Worm (Caenorhabditis elegans): ENCODE results near the gene atln-1.

The atln-1 gene

ce11 chrIV:2751568-2751967 is 36.9 kb upstream of the atln-1 start, which contains the start of gene Y54G2A.41:
Gene Y54G2A.41 (plus strand): TSS chrIV:2751868.
- no peak for TF ChIP-seq ceh-45 (GFP tag; IDR thresholded peaks at IDR 0.05)
- no peak for TF ChIP-seq sox-2 (GFP tag; IDR thresholded peaks at IDR 0.05)

DNA sequence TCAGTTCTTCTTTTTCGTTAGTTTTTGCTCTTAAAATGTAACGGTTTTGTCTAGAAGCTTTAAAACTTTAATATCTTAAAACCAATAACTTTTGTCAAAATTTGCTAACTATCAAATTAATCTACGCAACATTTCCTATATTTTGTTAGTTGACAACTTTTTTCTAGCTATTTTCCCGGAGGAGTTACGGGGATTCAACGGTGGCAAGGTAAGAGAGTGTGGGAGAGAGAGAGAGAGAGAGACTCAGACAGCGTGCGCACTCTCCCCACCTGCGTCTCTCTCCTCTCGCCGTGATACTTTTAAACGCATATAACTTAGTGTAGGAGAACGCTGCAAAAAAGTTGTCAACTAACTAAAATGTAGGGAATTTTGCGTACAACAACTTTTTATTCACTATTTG is 34.9 kb upstream of the atln-1 start:
- TF ChIP-seq ztf-16 (tag; optimal IDR thresholded peaks at IDR 0.05) (no peak), ceh-2 (tag; optimal IDR thresholded peaks at IDR 0.05) (no peak), npax-4 (tag; optimal IDR thresholded peaks at IDR 0.05) (no peak), pqm-1 (tag; optimal IDR thresholded peaks at IDR 0.05) (no peak), ceh-48 (tag; optimal IDR thresholded peaks at IDR 0.05) (no peak), ceh-30 (tag; optimal IDR thresholded peaks at IDR 0.05) (no peak), pag-3 (tag; optimal IDR thresholded peaks at IDR 0.05; ENCODE audit: borderline replicate concordance) (no peak)

ce11 chrIV:2758079-2758478 is 30.4 kb upstream of the atln-1 start:
- TF ChIP-seq pag-3 (tag; optimal IDR thresholded peaks at IDR 0.05; ENCODE audit: borderline replicate concordance) (no peak), unc-3 (GFP tag; conservative IDR thresholded peaks at IDR 0.05) (no peak), unc-3 (tag; optimal IDR thresholded peaks at IDR 0.05) (no peak), dve-1 (tag; optimal IDR thresholded peaks at IDR 0.05) (no peak), ahr-1 (tag; optimal IDR thresholded peaks at IDR 0.05) (no peak), pax-1 (tag; optimal IDR thresholded peaks at IDR 0.05) (no peak), unc-42 (tag; optimal IDR thresholded peaks at IDR 0.05) (no peak), nhr-11 (tag; optimal IDR thresholded peaks at IDR 0.05) (no peak), ref-2 (tag; optimal IDR thresholded peaks at IDR 0.05) (no peak), ceh-22 (tag; optimal IDR thresholded peaks at IDR 0.05) (no peak), Y22D7AL.16 (tag; optimal IDR thresholded peaks at IDR 0.05) (no peak), C38D4.7 (GFP tag; optimal IDR thresholded peaks at IDR 0.05) (no peak), C08G9.2 (tag; optimal IDR thresholded peaks at IDR 0.05) (no peak), lim-6 (tag; optimal IDR thresholded peaks at IDR 0.05) (no peak), madf-2 (tag; optimal IDR thresholded peaks at IDR 0.05) (no peak), ama-1 (optimal IDR thresholded peaks at IDR 0.05) (no peak), tbx-2 (tag; optimal IDR thresholded peaks at IDR 0.05) (no peak), F13H6.1 (tag; optimal IDR thresholded peaks at IDR 0.05) (no peak), ceh-19 (GFP tag; optimal IDR thresholded peaks at IDR 0.05) (no peak), fax-1 (tag; optimal IDR thresholded peaks at IDR 0.05) (no peak)

ce11 chrIV:2759163-2759562 is 29.3 kb upstream of the atln-1 start, which contains the start of gene Y54G2A.38:
Gene Y54G2A.38 (plus strand): TSS chrIV:2759463.
- TF ChIP-seq K02D7.2 (tag; optimal IDR thresholded peaks at IDR 0.05) (no peak), tbx-2 (tag; optimal IDR thresholded peaks at IDR 0.05) (no peak), F13H6.1 (tag; optimal IDR thresholded peaks at IDR 0.05) (no peak), fkh-6 (tag; optimal IDR thresholded peaks at IDR 0.05) (no peak), unc-42 (tag; optimal IDR thresholded peaks at IDR 0.05) (no peak), ets-4 (tag; optimal IDR thresholded peaks at IDR 0.05) (no peak), T23F11.4 (GFP tag; optimal IDR thresholded peaks at IDR 0.05) (no peak), C38D4.7 (GFP tag; optimal IDR thresholded peaks at IDR 0.05) (no peak)

ce11 chrIV:2761477-2761876 is 27.0 kb upstream of the atln-1 start:
- no peak for TF ChIP-seq syd-9 (tag; optimal IDR thresholded peaks at IDR 0.05)
- no peak for TF ChIP-seq elt-2 (tag; optimal IDR thresholded peaks at IDR 0.05)
- TF ChIP-seq ceh-22 (tag; optimal IDR thresholded peaks at IDR 0.05), result no peak
- no peak for TF ChIP-seq ahr-1 (tag; optimal IDR thresholded peaks at IDR 0.05)
- TF ChIP-seq ceh-31 (tag; optimal IDR thresholded peaks at IDR 0.05), result no peak
- no peak for TF ChIP-seq ceh-48 (tag; optimal IDR thresholded peaks at IDR 0.05)
- TF ChIP-seq gmeb-2 (tag; optimal IDR thresholded peaks at IDR 0.05), result no peak
- no peak for TF ChIP-seq ref-2 (tag; optimal IDR thresholded peaks at IDR 0.05)
- no peak for TF ChIP-seq pha-4 (tag; optimal IDR thresholded peaks at IDR 0.05)
- no peak for TF ChIP-seq ztf-16 (tag; optimal IDR thresholded peaks at IDR 0.05)
- no peak for TF ChIP-seq fkh-10 (GFP tag; optimal IDR thresholded peaks at IDR 0.05)
- no peak for TF ChIP-seq sox-4 (tag; optimal IDR thresholded peaks at IDR 0.05)
- TF ChIP-seq hlh-8 (tag; optimal IDR thresholded peaks at IDR 0.05), result no peak
